Worm (Caenorhabditis elegans): ENCODE data around the gene epic-3.

Gene epic-3

DNA sequence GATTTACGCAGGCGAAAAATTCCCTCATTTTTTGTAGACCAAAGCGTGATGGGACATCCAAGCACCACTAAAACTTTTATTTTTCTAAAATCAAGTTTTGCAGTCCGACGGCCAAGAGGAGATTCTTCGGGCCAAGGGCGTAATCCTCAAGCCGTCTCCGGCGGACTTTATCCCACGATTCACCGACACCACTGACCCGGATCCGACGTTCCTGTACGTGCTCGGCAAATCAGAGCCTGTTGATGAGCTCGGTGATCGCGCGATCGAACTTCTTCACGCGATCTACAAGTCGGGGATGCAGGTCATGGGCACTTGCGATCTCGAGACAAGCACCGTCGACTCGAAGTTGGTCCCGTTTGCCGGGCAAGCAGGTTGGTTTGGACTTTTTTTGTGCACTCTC, 10.6 kb downstream of the epic-3 start:
- peak; percentile 37 for TF ChIP-seq aha-1 (tag)
- TF ChIP-seq unc-62 (GFP tag; optimal IDR thresholded peaks at IDR 0.05 in 1 of 2), result peak in 1 of 2 experiments; percentile 57
- no peak for TF ChIP-seq unc-62 (tag; optimal IDR thresholded peaks at IDR 0.05)
- no peak for TF ChIP-seq pha-4 (GFP tag; IDR thresholded peaks at IDR 0.05)
- TF ChIP-seq pha-4 (tag; optimal IDR thresholded peaks at IDR 0.05), result no peak
- TF ChIP-seq Y48G9A.11 (GFP tag; IDR thresholded peaks at IDR 0.05), result no peak
- TF ChIP-seq set-16 (GFP tag; IDR thresholded peaks at IDR 0.05), result peak; percentile 62
- TF ChIP-seq zfp-3 (GFP tag; conservative IDR thresholded peaks at IDR 0.05), result no peak

DNA sequence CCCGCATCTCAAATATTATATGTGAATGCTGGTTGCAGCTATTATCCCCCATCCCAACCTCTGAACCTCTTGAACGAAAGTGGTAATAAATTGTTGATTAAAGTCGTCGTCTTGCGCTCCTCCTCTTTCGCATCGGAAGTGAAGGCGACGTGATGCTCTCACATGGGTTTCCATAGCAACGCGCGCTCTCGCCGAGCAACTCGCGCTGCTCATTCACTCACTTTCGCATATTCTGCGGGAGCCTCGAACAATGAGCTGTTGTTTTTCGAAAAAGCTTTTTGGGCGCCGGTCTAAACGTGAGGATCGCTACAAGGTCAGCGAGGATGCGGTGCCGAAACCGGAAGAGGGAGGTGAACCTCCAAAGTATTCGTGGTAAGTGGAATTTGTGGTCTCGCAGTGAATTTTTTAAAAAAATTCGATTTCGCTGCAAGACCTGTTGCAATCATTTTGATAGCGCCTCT, 13.1 kb downstream of the epic-3 start, which contains the start of gene rpi-2:
TSS of gene rpi-2 (plus strand) at position 234 of the 461 bp plus-strand sequence.
- TF ChIP-seq egl-43 (GFP tag; IDR thresholded peaks at IDR 0.05), result peak; percentile 80
- TF ChIP-seq tag-97 (GFP tag; IDR thresholded peaks at IDR 0.05), result no peak
- peak; percentile 48; the same call in 1 of the 2 replicates for TF ChIP-seq tra-1 (GFP tag; IDR thresholded peaks at IDR 0.05)
- no peak for TF ChIP-seq nhr-77 (tag; optimal IDR thresholded peaks at IDR 0.05)
- peak; percentile 84 for TF ChIP-seq Y105C5A.15 (GFP tag; IDR thresholded peaks at IDR 0.05)
- TF ChIP-seq unc-62 (GFP tag; optimal IDR thresholded peaks at IDR 0.05 in 1 of 2), result peak in 1 of 2 experiments; percentile 92
- TF ChIP-seq unc-62 (tag; optimal IDR thresholded peaks at IDR 0.05), result no peak
- 0 out of 2 replicates have a peak, but pooled peaks have one; percentile 22 for TF ChIP-seq mdt-29 (GFP tag; IDR thresholded peaks at IDR 0.05)
- TF ChIP-seq snpc-4 (tag; optimal IDR thresholded peaks at IDR 0.05), result no peak
- TF ChIP-seq mes-2 (tag; optimal IDR thresholded peaks at IDR 0.05; ENCODE audit: poor library complexity, severe bottlenecking), result peak; percentile 42
- TF ChIP-seq nhr-41 (GFP tag; IDR thresholded peaks at IDR 0.05), result 0 out of 2 replicates have a peak, but pooled peaks have one; percentile 16
- peak; percentile 55 for TF ChIP-seq gei-8 (GFP tag; optimal IDR thresholded peaks at IDR 0.05)
- no peak for TF ChIP-seq nhr-28 (tag; optimal IDR thresholded peaks at IDR 0.05)
- TF ChIP-seq ceh-28 (tag; optimal IDR thresholded peaks at IDR 0.05), result no peak
- TF ChIP-seq nhr-48 (tag; optimal IDR thresholded peaks at IDR 0.05), result no peak
- no peak for TF ChIP-seq nhr-42 (GFP tag; IDR thresholded peaks at IDR 0.05)
- TF ChIP-seq dpl-1 (GFP tag; optimal IDR thresholded peaks at IDR 0.05), result no peak
- TF ChIP-seq unc-130 (GFP tag; optimal IDR thresholded peaks at IDR 0.05), result peak; percentile 53
- TF ChIP-seq ama-1 (optimal IDR thresholded peaks at IDR 0.05), result peak; percentile 87
- TF ChIP-seq hif-1 (tag; optimal IDR thresholded peaks at IDR 0.05), result peak in 1 of 2 experiments; percentile 21
- peak; percentile 95 for TF ChIP-seq F49E8.2 (tag; optimal IDR thresholded peaks at IDR 0.05; ENCODE audit: borderline replicate concordance)
- TF ChIP-seq mdl-1 (tag; optimal IDR thresholded peaks at IDR 0.05), result no peak
- peak; percentile 41 for TF ChIP-seq spr-3 (GFP tag; optimal IDR thresholded peaks at IDR 0.05)
- peak; percentile 50 for TF ChIP-seq spr-1 (tag; optimal IDR thresholded peaks at IDR 0.05)
- TF ChIP-seq hmg-1.1 (GFP tag; IDR thresholded peaks at IDR 0.05), result no peak
- TF ChIP-seq duxl-1 (tag; optimal IDR thresholded peaks at IDR 0.05; ENCODE audit: poor library complexity), result peak; percentile 11
- TF ChIP-seq dmd-9 (GFP tag; IDR thresholded peaks at IDR 0.05), result peak; percentile 64; the same call in 1 of the 2 replicates
- TF ChIP-seq aly-2 (tag; optimal IDR thresholded peaks at IDR 0.05), result peak; percentile 68
- peak; percentile 38 for TF ChIP-seq dmd-6 (GFP tag; IDR thresholded peaks at IDR 0.05)
- TF ChIP-seq daf-16 (GFP tag; optimal IDR thresholded peaks at IDR 0.05), result peak in 1 of 2 experiments; percentile 31
- no peak for TF ChIP-seq daf-16 (tag; optimal IDR thresholded peaks at IDR 0.05)
- peak; percentile 57 for TF ChIP-seq T26A8.4 (GFP tag; IDR thresholded peaks at IDR 0.05)
- peak; percentile 40 for TF ChIP-seq sdz-12 (GFP tag; optimal IDR thresholded peaks at IDR 0.05)
- no peak for TF ChIP-seq ceh-82 (tag; optimal IDR thresholded peaks at IDR 0.05)
- TF ChIP-seq mxl-2 (GFP tag; conservative IDR thresholded peaks at IDR 0.05), result 0 out of 2 replicates have a peak, but pooled peaks have one; percentile 37
- TF ChIP-seq madf-9 (GFP tag; conservative IDR thresholded peaks at IDR 0.05), result no peak; the same call in 1 of the 2 replicates
- 0 out of 2 replicates have a peak, but pooled peaks have one; percentile 26 for TF ChIP-seq F26F4.8 (GFP tag; conservative IDR thresholded peaks at IDR 0.05)
- peak in 1 of 2 experiments; percentile 46 for TF ChIP-seq ZK546.5 (tag; optimal IDR thresholded peaks at IDR 0.05)
- TF ChIP-seq ceh-44 (GFP tag; IDR thresholded peaks at IDR 0.05), result 0 out of 2 replicates have a peak, but pooled peaks have one; percentile 30
- no peak for TF ChIP-seq F37D6.2 (tag; optimal IDR thresholded peaks at IDR 0.05)
- TF ChIP-seq zip-11 (GFP tag; IDR thresholded peaks at IDR 0.05), result 0 out of 2 replicates have a peak, but pooled peaks have one; percentile 23
- 0 out of 2 replicates have a peak, but pooled peaks have one; percentile 19 for TF ChIP-seq lin-29 (GFP tag; IDR thresholded peaks at IDR 0.05)
- 0 out of 2 replicates have a peak, but pooled peaks have one; percentile 45 for TF ChIP-seq php-3 (GFP tag; IDR thresholded peaks at IDR 0.05)
